Worm (Caenorhabditis elegans) whole organism, early embryonic: ENCODE measurements around the gene M110.8.

Experiments used
- B0310.2 ChIP-seq: sonication (generic microtip); optimal IDR thresholded peaks from 2 replicates; lab custom pipeline; 2016; ENCODE audit warnings: mild to moderate bottlenecking, missing genetic modification characterization, missing compliant biosample characterization
- aly-1 ChIP-seq: sonication (generic microtip); optimal IDR thresholded peaks from 2 replicates; lab custom pipeline; 2016; ENCODE audit warnings: missing genetic modification characterization, missing compliant biosample characterization
- ama-1 ChIP-seq: fragments of 150-350 bp; optimal IDR thresholded peaks from 2 replicates; lab custom pipeline; 2014
- ceh-13 ChIP-seq: fragments of 200-800 bp; sonication (Bioruptor generic); optimal IDR thresholded peaks from 2 replicates; lab custom pipeline; 2018; ENCODE audit warnings: mild to moderate bottlenecking, missing genetic modification characterization, missing compliant biosample characterization
- ceh-36 ChIP-seq: sonication (generic microtip); optimal IDR thresholded peaks from 2 replicates; lab custom pipeline; 2016; ENCODE audit warnings: missing genetic modification characterization, inconsistent platforms, missing compliant biosample characterization
- ets-7 ChIP-seq: sonication (generic microtip); optimal IDR thresholded peaks from 2 replicates; lab custom pipeline; 2016; ENCODE audit warnings: missing genotype, missing genetic modification characterization, missing compliant biosample characterization
- flt-1 ChIP-seq: fragments of 200-800 bp; sonication (Bioruptor generic); IDR thresholded peaks from 2 replicates; pipeline ENCODE4 v1.3.6; 2022; ENCODE audit warnings: missing genetic modification characterization, missing compliant biosample characterization
- hmbx-1 ChIP-seq: sonication (generic microtip); optimal IDR thresholded peaks from 2 replicates; lab custom pipeline; 2016; ENCODE audit warnings: mild to moderate bottlenecking, missing genetic modification characterization, missing compliant biosample characterization
- hmg-4 ChIP-seq: fragments of 200-800 bp; sonication (Bioruptor generic); optimal IDR thresholded peaks from 2 replicates; lab custom pipeline; 2018; ENCODE audit warnings: mild to moderate bottlenecking, missing genetic modification characterization, missing compliant biosample characterization
- hnd-1 ChIP-seq: sonication (generic microtip); optimal IDR thresholded peaks from 2 replicates; lab custom pipeline; 2016; ENCODE audit warnings: missing genetic modification characterization, missing compliant biosample characterization
- pes-1 ChIP-seq: fragments of 200-800 bp; sonication (Bioruptor generic); IDR thresholded peaks from 2 replicates; pipeline ENCODE4 v1.3.6; 2022; ENCODE audit warnings: missing genetic modification reagents, missing genetic modification characterization, missing compliant biosample characterization
- sea-1 ChIP-seq: fragments of 200-800 bp; sonication (Bioruptor generic); conservative IDR thresholded peaks from 2 replicates; pipeline ENCODE4 v1.3.6; 2022; ENCODE audit warnings: missing genetic modification characterization, missing compliant biosample characterization
- tbx-37 ChIP-seq: fragments of 200-800 bp; sonication (Bioruptor generic); conservative IDR thresholded peaks from 2 replicates; pipeline ENCODE4 v1.3.6; 2022; ENCODE audit warnings: missing genetic modification reagents, missing genetic modification characterization, missing compliant biosample characterization

ce11 chrII:8214367-8214766 is 5.0 kb upstream of the M110.8 start, which contains the start of gene M110.10:
- TF ChIP-seq hmg-4 (no peak), pes-1 (GFP tag; lab: Robert Waterston, UW) (no peak), ceh-13 (GFP tag; lab: Kevin White, UChicago) (no peak), ama-1 (lab: Kevin White, UChicago) (no peak), B0310.2 (tag; lab: Kevin White, UChicago) (no peak), aly-1 (tag; lab: Kevin White, UChicago) (no peak), hmbx-1 (tag; lab: Kevin White, UChicago) (no peak), sea-1 (no peak), flt-1 (GFP tag; lab: Robert Waterston, UW) (no peak), ets-7 (tag; lab: Kevin White, UChicago) (no peak), ceh-36 (tag; lab: Kevin White, UChicago) (no peak), hnd-1 (no peak), tbx-37 (GFP tag; lab: Robert Waterston, UW) (no peak)
